Fruit fly (Drosophila melanogaster) whole organism, embryonic: ENCODE data around the gene RAF2.

ENCODE experiments used
- Ada2b ChIP-seq: fragments of 200-800 bp; sonication (Bioruptor generic); IDR thresholded peaks from 2 replicates; pipeline ENCODE4 v1.3.6; 2022; ENCODE audit warnings: missing biosample characterization, missing genetic modification characterization
- Bdp1 ChIP-seq: fragments of 200-800 bp; sonication (Bioruptor generic); optimal IDR thresholded peaks from 3 replicates; lab custom pipeline; 2016; ENCODE audit warnings: missing biosample characterization, missing genetic modification characterization
- CG10462 ChIP-seq: fragments of 200-800 bp; sonication (Bioruptor generic); optimal IDR thresholded peaks from 2 replicates; lab custom pipeline; 2016; ENCODE audit warnings: missing biosample characterization, missing genetic modification characterization
- CG10543 ChIP-seq: fragments of 200-800 bp; sonication (Bioruptor generic); optimal IDR thresholded peaks from 3 replicates; lab custom pipeline; 2017; ENCODE audit warnings: missing biosample characterization, mild to moderate bottlenecking, missing genetic modification characterization, moderate library complexity
- CG12104 ChIP-seq: fragments of 200-800 bp; sonication (Bioruptor generic); optimal IDR thresholded peaks from 3 replicates; lab custom pipeline; 2016; ENCODE audit warnings: missing biosample characterization, missing genetic modification characterization
- CG15514 ChIP-seq: fragments of 200-800 bp; sonication (Bioruptor generic); optimal IDR thresholded peaks from 3 replicates; lab custom pipeline; 2017; ENCODE audit warnings: missing biosample characterization, missing genetic modification characterization, mild to moderate bottlenecking, moderate library complexity, missing genetic modification reagents
- CG16779 ChIP-seq: fragments of 200-800 bp; sonication (Bioruptor generic); IDR thresholded peaks from 2 replicates; pipeline ENCODE4 v1.3.6; 2022; ENCODE audit warnings: missing biosample characterization, missing genetic modification characterization
- CG16813 ChIP-seq: fragments of 200-800 bp; sonication (Bioruptor generic); IDR thresholded peaks from 3 replicates; pipeline ENCODE4 v1.3.6; 2022; ENCODE audit warnings: missing biosample characterization, missing genetic modification characterization; ENCODE audit not compliant: partially characterized antibody
- CG18011 ChIP-seq: fragments of 200-800 bp; sonication (Bioruptor generic); optimal IDR thresholded peaks from 2 replicates; lab custom pipeline; 2017; ENCODE audit warnings: missing biosample characterization, missing genetic modification characterization, mild to moderate bottlenecking, moderate library complexity, missing genotype
- CG18476 ChIP-seq: fragments of 200-800 bp; sonication (Bioruptor generic); optimal IDR thresholded peaks from 2 replicates; lab custom pipeline; 2016; ENCODE audit warnings: missing biosample characterization, mild to moderate bottlenecking, missing genetic modification characterization
- CG2129 ChIP-seq: fragments of 200-800 bp; sonication (Bioruptor generic); IDR thresholded peaks from 2 replicates; pipeline ENCODE4 v1.3.6; 2022; ENCODE audit warnings: missing biosample characterization, missing genetic modification characterization; ENCODE audit not compliant: partially characterized antibody
- CG3065 ChIP-seq: fragments of 200-800 bp; sonication (Bioruptor generic); optimal IDR thresholded peaks from 2 replicates; lab custom pipeline; 2016; ENCODE audit warnings: missing biosample characterization, missing genetic modification characterization
- CG31388 ChIP-seq: fragments of 200-800 bp; sonication (Bioruptor generic); optimal IDR thresholded peaks from 2 replicates; lab custom pipeline; 2016; ENCODE audit warnings: missing biosample characterization, missing genetic modification characterization
- CG5180 ChIP-seq: fragments of 200-800 bp; sonication (Bioruptor generic); optimal IDR thresholded peaks from 3 replicates; lab custom pipeline; 2017; ENCODE audit warnings: missing biosample characterization, missing genetic modification characterization, mild to moderate bottlenecking, moderate library complexity, missing genetic modification reagents
- CG7745 ChIP-seq: fragments of 200-800 bp; sonication (Bioruptor generic); optimal IDR thresholded peaks from 2 replicates; lab custom pipeline; 2018; ENCODE audit warnings: missing biosample characterization, mild to moderate bottlenecking, missing genetic modification characterization, moderate library complexity
- CG8765 ChIP-seq: fragments of 200-800 bp; sonication (Bioruptor generic); IDR thresholded peaks from 2 replicates; pipeline ENCODE4 v1.3.6; 2022; ENCODE audit warnings: missing biosample characterization, missing genetic modification characterization
- CG9609 ChIP-seq: fragments of 200-800 bp; sonication (Bioruptor generic); optimal IDR thresholded peaks from 3 replicates; lab custom pipeline; 2016; ENCODE audit warnings: missing biosample characterization, missing genetic modification characterization
- CHES-1-like ChIP-seq: fragments of 200-800 bp; sonication (Bioruptor generic); optimal IDR thresholded peaks from 2 replicates; lab custom pipeline; 2016; ENCODE audit warnings: missing biosample characterization, missing genetic modification characterization
- CoRest ChIP-seq: fragments of 200-800 bp; sonication (Bioruptor generic); optimal IDR thresholded peaks from 3 replicates; lab custom pipeline; 2018; ENCODE audit warnings: missing biosample characterization, mild to moderate bottlenecking, missing genetic modification characterization, moderate library complexity
- Dp ChIP-seq: fragments of 200-800 bp; sonication (Bioruptor generic); optimal IDR thresholded peaks from 2 replicates; lab custom pipeline; 2018; ENCODE audit warnings: missing biosample characterization, mild to moderate bottlenecking, missing genetic modification characterization, moderate library complexity
- ERR ChIP-seq: fragments of 200-800 bp; sonication (Bioruptor generic); optimal IDR thresholded peaks from 2 replicates; lab custom pipeline; 2016; ENCODE audit warnings: missing biosample characterization, missing genetic modification characterization
- Fer1 ChIP-seq: fragments of 200-800 bp; sonication (Bioruptor generic); optimal IDR thresholded peaks from 2 replicates; lab custom pipeline; 2017; ENCODE audit warnings: missing biosample characterization, mild to moderate bottlenecking, missing genetic modification characterization
- HHEX ChIP-seq: fragments of 200-800 bp; sonication (Bioruptor generic); optimal IDR thresholded peaks from 3 replicates; lab custom pipeline; 2017; ENCODE audit warnings: missing biosample characterization, mild to moderate bottlenecking, missing genetic modification characterization, missing genetic modification reagents
- Hmx ChIP-seq: fragments of 200-800 bp; sonication (Bioruptor generic); optimal IDR thresholded peaks from 2 replicates; lab custom pipeline; 2016; ENCODE audit warnings: missing biosample characterization, missing genetic modification characterization
- Hr3 ChIP-seq: fragments of 200-800 bp; sonication (Bioruptor generic); optimal IDR thresholded peaks from 3 replicates; lab custom pipeline; 2016; ENCODE audit warnings: missing biosample characterization, missing genetic modification characterization
- Mrtf ChIP-seq: fragments of 200-800 bp; sonication (Bioruptor generic); IDR thresholded peaks from 3 replicates; pipeline ENCODE4 v1.3.6; 2022; ENCODE audit warnings: missing biosample characterization, missing genetic modification characterization
- NC2β ChIP-seq: fragments of 200-800 bp; sonication (Bioruptor generic); optimal IDR thresholded peaks from 2 replicates; lab custom pipeline; 2016; ENCODE audit warnings: missing biosample characterization, missing genetic modification characterization
- NFAT ChIP-seq: fragments of 200-800 bp; sonication (Bioruptor generic); IDR thresholded peaks from 2 replicates; pipeline ENCODE4 v1.3.6; 2022; ENCODE audit warnings: missing biosample characterization, missing genetic modification characterization
- ase ChIP-seq: fragments of 200-800 bp; sonication (Bioruptor generic); IDR thresholded peaks from 3 replicates; pipeline ENCODE4 v1.3.6; 2022; ENCODE audit warnings: missing biosample characterization, missing genetic modification characterization
- caup ChIP-seq: fragments of 200-800 bp; sonication (Bioruptor generic); optimal IDR thresholded peaks from 3 replicates; lab custom pipeline; 2017; ENCODE audit warnings: missing biosample characterization, mild to moderate bottlenecking, missing genetic modification characterization, moderate library complexity; ENCODE audit not compliant: severe bottlenecking
- corto ChIP-seq: fragments of 200-800 bp; sonication (Bioruptor generic); optimal IDR thresholded peaks from 2 replicates; lab custom pipeline; 2016; ENCODE audit warnings: missing biosample characterization, mild to moderate bottlenecking, missing genetic modification characterization, moderate library complexity
- crol ChIP-seq: fragments of 200-800 bp; sonication (Bioruptor generic); IDR thresholded peaks from 2 replicates; pipeline ENCODE4 v1.3.6; 2022; ENCODE audit warnings: missing biosample characterization, missing genetic modification characterization
- dati ChIP-seq: fragments of 200-800 bp; sonication (Bioruptor generic); IDR thresholded peaks from 2 replicates; pipeline ENCODE4 v1.3.6; 2022; ENCODE audit warnings: missing biosample characterization, missing genetic modification characterization
- fd102C ChIP-seq: fragments of 200-800 bp; sonication (Bioruptor generic); optimal IDR thresholded peaks from 2 replicates; lab custom pipeline; 2018; ENCODE audit warnings: missing biosample characterization, mild to moderate bottlenecking, missing genetic modification characterization, moderate library complexity
- lola ChIP-seq, 3 experiments: fragments of >200 bp in 2 of 3; fragments of 200-800 bp in 1 of 3; sonication (Bioruptor generic) in 1 of 3; optimal IDR thresholded peaks; 2 replicates each; lab custom pipeline; 2017 to 2019; ENCODE audit warnings: missing biosample characterization in 3 of 3, missing genetic modification characterization in 3 of 3, mild to moderate bottlenecking in 1 of 3, moderate library complexity in 1 of 3
- nerfin-2 ChIP-seq: fragments of 200-800 bp; sonication (Bioruptor generic); IDR thresholded peaks from 2 replicates; pipeline ENCODE4 v1.3.6; 2022; ENCODE audit warnings: missing biosample characterization, missing genetic modification characterization; ENCODE audit not compliant: partially characterized antibody
- nom ChIP-seq: fragments of 200-800 bp; sonication (Bioruptor generic); optimal IDR thresholded peaks from 2 replicates; lab custom pipeline; 2017; ENCODE audit warnings: missing biosample characterization, missing genetic modification characterization, mild to moderate bottlenecking, moderate library complexity, missing genetic modification reagents
- pho ChIP-seq: fragments of 200-800 bp; sonication (Bioruptor generic); optimal IDR thresholded peaks from 2 replicates; lab custom pipeline; 2016; ENCODE audit warnings: missing biosample characterization, missing genetic modification characterization
- trem ChIP-seq: fragments of 200-800 bp; optimal IDR thresholded peaks from 3 replicates; lab custom pipeline; 2019; ENCODE audit warnings: missing biosample characterization, mild to moderate bottlenecking, missing genetic modification characterization, moderate library complexity
- vvl ChIP-seq: fragments of 200-800 bp; sonication (Bioruptor generic); IDR thresholded peaks from 2 replicates; pipeline ENCODE4 v1.3.6; 2022; ENCODE audit warnings: missing biosample characterization, missing genetic modification characterization
- zen2 ChIP-seq: fragments of 200-800 bp; sonication (Bioruptor generic); IDR thresholded peaks from 3 replicates; pipeline ENCODE4 v1.3.6; 2022; ENCODE audit warnings: missing biosample characterization, missing genetic modification characterization; ENCODE audit not compliant: partially characterized antibody

The RAF2 gene

dm6 chr3L:16412394-16412950 is 26.3 kb downstream of the RAF2 start, which contains the start of gene Serinc (continued):
- TF ChIP-seq Fer1 (GFP tag; lab: Kevin White, UChicago) (peak; percentile 47), NFAT (GFP tag; lab: Robert Waterston, UW) (no peak), CG10462 (GFP tag; lab: Kevin White, UChicago) (no peak), CG18476 (GFP tag; lab: Kevin White, UChicago) (peak; percentile 27), nom (GFP tag; lab: Kevin White, UChicago) (no peak), crol (GFP tag; lab: Robert Waterston, UW) (no peak), pho (GFP tag; lab: Kevin White, UChicago) (peak; percentile 45), CHES-1-like (GFP tag; lab: Kevin White, UChicago) (peak; percentile 69), CG12104 (GFP tag; lab: Kevin White, UChicago) (peak; percentile 53), NC2β (peak; percentile 13), ase (GFP tag; lab: Robert Waterston, UW) (0 out of 3 replicates have a peak, but pooled peaks have one; percentile 17), CG3065 (peak; percentile 33), corto (no peak), CG8765 (GFP tag; lab: Robert Waterston, UW) (no peak), zen2 (GFP tag; lab: Robert Waterston, UW) (peak; percentile 97), vvl (peak; percentile 76; the same call in 1 of the 2 replicates), CG16779 (GFP tag; lab: Robert Waterston, UW) (no peak), Mrtf (GFP tag; lab: Robert Waterston, UW) (no peak), caup (peak; percentile 59), CG15514 (GFP tag; lab: Kevin White, UChicago) (peak; percentile 78), lola (GFP tag; optimal IDR thresholded peaks at IDR 0.05; lab: Kevin White, UChicago) (peak in 1 of 3 experiments; percentile 44), nerfin-2 (peak; percentile 90), trem (tag; lab: Kevin White, UChicago) (peak; percentile 88), CG16813 (GFP tag; lab: Robert Waterston, UW) (peak; percentile 98), CG31388 (GFP tag; lab: Kevin White, UChicago) (peak; percentile 17), Ada2b (GFP tag; lab: Robert Waterston, UW) (peak; percentile 21; the same call in 1 of the 2 replicates), Hmx (no peak), Hr3 (GFP tag; lab: Kevin White, UChicago) (peak; percentile 56), CG9609 (peak; percentile 33), HHEX (GFP tag; lab: Kevin White, UChicago) (peak; percentile 48), CG18011 (GFP tag; lab: Kevin White, UChicago) (no peak), CG5180 (no peak), dati (GFP tag; lab: Robert Waterston, UW) (no peak), ERR (GFP tag; lab: Kevin White, UChicago) (no peak), CG10543 (GFP tag; lab: Kevin White, UChicago) (peak; percentile 74), CoRest (peak; percentile 74), Bdp1 (GFP tag; lab: Kevin White, UChicago) (peak; percentile 49), CG7745 (no peak), fd102C (GFP tag; lab: Kevin White, UChicago) (no peak), Dp (peak; percentile 59), CG2129 (peak; percentile 98)
